Worm (Caenorhabditis elegans): Measurements from ENCODE around the gene mig-14.

Gene mig-14

ce11 chrII:13751030-13751429, 9.5 kb downstream of the mig-14 start (continued):
- TF ChIP-seq dsc-1 (tag; optimal IDR thresholded peaks at IDR 0.05) (peak; percentile 29), ceh-88 (GFP tag; IDR thresholded peaks at IDR 0.05) (no peak), aha-1 (tag; optimal IDR thresholded peaks at IDR 0.05) (no peak), egl-27 (tag; optimal IDR thresholded peaks at IDR 0.05) (no peak), efl-3 (GFP tag; optimal IDR thresholded peaks at IDR 0.05) (no peak), tlp-1 (tag; optimal IDR thresholded peaks at IDR 0.05) (no peak), nhr-19 (GFP tag; conservative IDR thresholded peaks at IDR 0.05) (no peak), nhr-20 (tag; optimal IDR thresholded peaks at IDR 0.05) (peak; percentile 47), dpl-1 (GFP tag; optimal IDR thresholded peaks at IDR 0.05) (no peak), Y116A8C.19 (tag; optimal IDR thresholded peaks at IDR 0.05; ENCODE audit: borderline replicate concordance) (no peak), nhr-237 (tag; optimal IDR thresholded peaks at IDR 0.05) (no peak), sptf-1 (tag; optimal IDR thresholded peaks at IDR 0.05) (no peak), C16A3.4 (tag; optimal IDR thresholded peaks at IDR 0.05) (no peak), blmp-1 (tag; optimal IDR thresholded peaks at IDR 0.05) (peak; percentile 65), lin-35 (GFP tag; optimal IDR thresholded peaks at IDR 0.05) (peak in 1 of 2 experiments; percentile 31)

ce11 chrII:13752016-13752415, 10.5 kb downstream of the mig-14 start, which contains the start of gene arrd-14:
Gene arrd-14, plus strand, starts transcription at chrII:13752316.
- TF ChIP-seq rnt-1 (tag; optimal IDR thresholded peaks at IDR 0.05) (no peak), aly-2 (tag; optimal IDR thresholded peaks at IDR 0.05) (no peak), lir-3 (tag; optimal IDR thresholded peaks at IDR 0.05; ENCODE audit: poor library complexity) (no peak), ceh-63 (GFP tag; optimal IDR thresholded peaks at IDR 0.05) (no peak), nhr-90 (tag; optimal IDR thresholded peaks at IDR 0.05; ENCODE audit: poor library complexity) (no peak)

DNA sequence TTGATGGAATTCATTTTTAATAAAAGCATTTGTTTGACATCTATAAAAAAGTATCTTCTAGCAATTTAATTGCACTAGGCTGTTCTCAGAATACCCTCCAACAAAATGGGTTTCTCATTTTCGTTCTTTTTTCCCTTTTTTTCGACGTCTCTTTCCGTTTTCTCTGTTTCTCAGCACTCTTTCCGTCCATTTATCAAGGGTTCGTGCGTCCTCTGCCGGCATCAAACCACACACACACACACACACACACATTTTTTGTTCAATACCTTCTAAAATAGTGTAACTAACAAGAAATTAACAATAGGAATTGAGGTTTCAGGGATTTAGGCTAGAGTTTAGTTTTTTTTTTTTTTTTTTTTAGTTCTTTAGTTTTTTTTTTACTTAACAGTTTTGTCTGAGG, 14.7 kb downstream of the mig-14 start:
- no peak for TF ChIP-seq nhr-90 (tag; optimal IDR thresholded peaks at IDR 0.05; ENCODE audit: poor library complexity)
- TF ChIP-seq efl-1 (optimal IDR thresholded peaks at IDR 0.05): no peak
- peak in 1 of 2 experiments; percentile 82 for TF ChIP-seq efl-1 (GFP tag; optimal IDR thresholded peaks at IDR 0.05 in 1 of 2)
- no peak for TF ChIP-seq grh-1 (GFP tag; IDR thresholded peaks at IDR 0.05)
- TF ChIP-seq nhr-76 (tag; optimal IDR thresholded peaks at IDR 0.05): no peak
- peak; percentile 75 for TF ChIP-seq lin-14 (GFP tag; optimal IDR thresholded peaks at IDR 0.05)
- no peak for TF ChIP-seq mef-2 (tag; optimal IDR thresholded peaks at IDR 0.05)
- TF ChIP-seq fos-1 (tag; optimal IDR thresholded peaks at IDR 0.05): no peak
- TF ChIP-seq aha-1 (tag; optimal IDR thresholded peaks at IDR 0.05): no peak
- TF ChIP-seq ces-1 (GFP tag; optimal IDR thresholded peaks at IDR 0.05): no peak
- no peak for TF ChIP-seq isw-1 (GFP tag; IDR thresholded peaks at IDR 0.05)
- no peak for TF ChIP-seq ceh-82 (tag; optimal IDR thresholded peaks at IDR 0.05)
- no peak for TF ChIP-seq fkh-8 (tag; optimal IDR thresholded peaks at IDR 0.05)
- no peak for TF ChIP-seq tlp-1 (tag; optimal IDR thresholded peaks at IDR 0.05)
- TF ChIP-seq vab-15 (tag; optimal IDR thresholded peaks at IDR 0.05): no peak
- TF ChIP-seq elt-3 (tag; optimal IDR thresholded peaks at IDR 0.05): no peak
- TF ChIP-seq ets-5 (GFP tag; IDR thresholded peaks at IDR 0.05): no peak
- peak in 1 of 2 experiments; percentile 26 for TF ChIP-seq lsy-2 (tag; optimal IDR thresholded peaks at IDR 0.05)
- no peak for TF ChIP-seq dpl-1 (GFP tag; optimal IDR thresholded peaks at IDR 0.05)
- TF ChIP-seq tbx-2 (tag; optimal IDR thresholded peaks at IDR 0.05): no peak
- peak; percentile 74 for TF ChIP-seq blmp-1 (tag; optimal IDR thresholded peaks at IDR 0.05)
- TF ChIP-seq nhr-237 (tag; optimal IDR thresholded peaks at IDR 0.05): no peak
- peak; percentile 59 for TF ChIP-seq nhr-85 (tag)
- TF ChIP-seq skn-1 (tag; optimal IDR thresholded peaks at IDR 0.05): peak; percentile 6
- TF ChIP-seq elt-2 (tag; optimal IDR thresholded peaks at IDR 0.05): no peak
- peak; percentile 60 for TF ChIP-seq nhr-71 (tag; optimal IDR thresholded peaks at IDR 0.05)
